Worm (Caenorhabditis elegans) whole organism, L4/young adult: Measurements from ENCODE around the gene srx-133.
A peak's percentile ranks its signal among the peaks of the same experiment; 100 is the strongest.

Source experiments
- W03F9.2 ChIP-seq: fragments of 150-350 bp; optimal IDR thresholded peaks from 2 replicates; lab custom pipeline; 2014; ENCODE audit warnings: missing biosample characterization, missing genetic modification characterization
- dao-5 ChIP-seq: sonication (generic microtip); optimal IDR thresholded peaks from 2 replicates; lab custom pipeline; 2016; ENCODE audit warnings: missing genotype, missing genetic modification characterization, moderate library complexity, missing compliant biosample characterization
- him-1 ChIP-seq: sonication (generic microtip); optimal IDR thresholded peaks from 2 replicates; lab custom pipeline; 2016; ENCODE audit warnings: missing genotype, missing genetic modification reagents, missing genetic modification characterization, missing compliant biosample characterization

srx-133 gene

DNA sequence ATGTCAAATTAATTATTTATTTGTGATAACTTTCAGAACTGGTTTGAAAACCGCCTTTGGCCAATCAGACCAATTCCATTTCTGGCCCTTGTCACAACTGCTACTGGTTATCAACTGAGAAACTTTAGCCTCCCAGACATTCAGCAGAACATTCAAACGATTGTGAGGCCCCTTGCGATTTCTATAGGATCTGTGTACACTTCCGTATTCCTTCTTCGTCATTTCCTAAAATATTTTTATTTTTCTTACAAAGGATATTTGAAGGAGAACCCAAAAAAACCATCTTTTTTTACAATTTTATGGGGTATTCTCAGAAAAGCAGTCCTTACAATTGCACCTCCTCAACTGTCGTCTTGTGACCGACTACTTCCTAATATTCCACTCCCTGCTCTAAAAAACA, 24.8 kb downstream of the srx-133 start:
- TF ChIP-seq dao-5 (tag; lab: Kevin White, UChicago) (no peak), him-1 (tag; lab: Kevin White, UChicago) (no peak), W03F9.2 (tag; lab: Kevin White, UChicago) (no peak)

DNA sequence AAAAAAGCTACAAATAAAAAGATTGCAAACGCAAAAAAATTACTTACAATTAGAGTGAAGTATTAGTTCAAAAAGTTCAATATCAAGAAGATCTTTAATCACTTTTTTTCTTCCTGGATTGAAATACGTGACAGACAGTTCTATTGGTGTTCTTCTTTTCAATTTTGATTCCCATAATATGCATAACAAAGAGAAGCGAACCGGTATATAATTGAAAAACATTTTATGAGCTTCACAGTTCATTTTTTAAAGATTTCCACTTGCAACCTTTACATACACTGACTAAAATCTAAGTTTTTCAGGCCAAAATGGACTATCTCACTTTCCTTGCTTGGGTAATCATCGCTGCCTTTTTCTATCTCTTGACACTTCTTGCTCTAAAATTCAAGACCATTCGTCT, 28.1 kb downstream of the srx-133 start, which contains the start of gene T22G5.1:
Gene T22G5.1, plus strand, starts transcription at position 301 of the 400 bp plus-strand sequence.
- TF ChIP-seq dao-5 (tag; lab: Kevin White, UChicago) (no peak), him-1 (tag; lab: Kevin White, UChicago) (no peak), W03F9.2 (tag; lab: Kevin White, UChicago) (no peak)

ce11 chrV:13878226-13878625, 29.7 kb downstream of the srx-133 start:
- TF ChIP-seq W03F9.2 (tag; lab: Kevin White, UChicago), result no peak
- TF ChIP-seq him-1 (tag; lab: Kevin White, UChicago), result no peak
- TF ChIP-seq dao-5 (tag; lab: Kevin White, UChicago), result no peak

DNA sequence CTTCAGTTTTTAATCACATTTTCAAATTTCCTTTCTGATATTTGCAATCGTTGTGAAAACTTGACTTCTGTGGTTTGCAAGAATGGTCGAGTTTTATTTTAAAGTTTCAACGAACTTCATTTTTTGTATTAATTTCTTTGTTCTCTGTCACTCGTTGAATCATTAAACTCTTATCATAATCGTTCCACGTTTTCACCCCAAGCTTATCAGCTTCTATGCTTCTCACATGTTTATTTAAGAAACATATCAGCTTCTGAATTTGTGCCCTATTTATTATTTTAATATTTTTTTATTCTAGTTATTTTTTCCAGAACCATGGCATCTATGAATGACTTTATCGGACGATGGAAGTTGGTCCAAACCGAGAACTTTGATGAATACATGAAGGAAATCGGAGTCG, 30.8 kb downstream of the srx-133 start, which contains the start of gene lbp-7:
Gene lbp-7, plus strand, starts transcription at position 312 of the 400 bp plus-strand sequence.
- no peak for TF ChIP-seq dao-5 (tag; lab: Kevin White, UChicago)
- TF ChIP-seq him-1 (tag; lab: Kevin White, UChicago), result no peak
- TF ChIP-seq W03F9.2 (tag; lab: Kevin White, UChicago), result no peak

DNA sequence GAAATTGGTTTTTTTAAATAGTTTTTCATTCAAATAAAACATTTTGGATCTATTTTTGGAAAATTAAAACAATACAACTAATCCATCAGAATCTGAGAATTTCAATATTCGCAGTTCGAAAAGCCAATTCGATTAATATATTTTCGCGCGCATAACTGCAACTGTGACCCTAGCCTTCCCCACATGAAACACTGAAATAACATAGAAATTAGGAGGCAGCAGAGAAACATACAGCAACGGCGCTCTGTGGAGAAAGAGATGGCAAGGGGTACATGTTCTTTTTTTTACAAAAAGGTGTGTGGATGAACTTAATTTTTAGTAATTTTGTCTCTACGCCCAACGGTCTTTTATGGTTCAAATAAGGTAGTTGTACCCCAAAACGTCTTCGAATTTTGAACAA, 31.7 kb downstream of the srx-133 start:
- TF ChIP-seq W03F9.2 (tag; lab: Kevin White, UChicago) (no peak), dao-5 (tag; lab: Kevin White, UChicago) (no peak), him-1 (tag; lab: Kevin White, UChicago) (no peak)

ce11 chrV:13880607-13881006, 32.1 kb downstream of the srx-133 start, which contains the start of gene T22G5.3:
T22G5.3 (plus strand) TSS chrV:13880907.
- no peak for TF ChIP-seq W03F9.2 (tag; lab: Kevin White, UChicago)

DNA sequence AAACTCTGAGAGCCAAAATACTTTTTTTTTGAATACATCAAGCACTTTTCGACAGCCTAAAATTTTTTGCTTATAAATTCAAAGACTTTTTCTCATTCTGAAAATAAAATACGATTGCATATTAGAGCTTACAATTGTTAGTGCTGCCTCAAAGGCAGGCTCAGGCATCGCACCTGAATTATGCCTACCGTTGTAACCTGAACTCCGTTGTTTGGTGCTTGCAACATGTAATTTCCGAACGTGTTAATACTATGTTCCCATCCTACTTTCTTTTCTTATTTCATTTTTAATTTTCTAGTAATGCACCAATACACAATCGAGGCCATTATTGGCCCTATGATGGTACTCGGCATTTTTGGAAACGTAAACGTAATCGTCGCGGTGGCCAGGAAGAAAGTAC, 38.9 kb downstream of the srx-133 start, which contains the start of gene srsx-19:
Gene srsx-19, plus strand, starts transcription at position 301 of the 400 bp plus-strand sequence.
- TF ChIP-seq dao-5 (tag; lab: Kevin White, UChicago) (no peak), W03F9.2 (tag; lab: Kevin White, UChicago) (no peak), him-1 (tag; lab: Kevin White, UChicago) (no peak)

- TF ChIP-seq W03F9.2 (tag; lab: Kevin White, UChicago), result no peak
- no peak for TF ChIP-seq dao-5 (tag; lab: Kevin White, UChicago)
- TF ChIP-seq him-1 (tag; lab: Kevin White, UChicago), result no peak
These were observed 41.0 kb downstream of the srx-133 start, which contains the start of gene spp-12 for ce11 chrV:13889516-13889915. spp-12 (plus strand) TSS chrV:13889816.

DNA sequence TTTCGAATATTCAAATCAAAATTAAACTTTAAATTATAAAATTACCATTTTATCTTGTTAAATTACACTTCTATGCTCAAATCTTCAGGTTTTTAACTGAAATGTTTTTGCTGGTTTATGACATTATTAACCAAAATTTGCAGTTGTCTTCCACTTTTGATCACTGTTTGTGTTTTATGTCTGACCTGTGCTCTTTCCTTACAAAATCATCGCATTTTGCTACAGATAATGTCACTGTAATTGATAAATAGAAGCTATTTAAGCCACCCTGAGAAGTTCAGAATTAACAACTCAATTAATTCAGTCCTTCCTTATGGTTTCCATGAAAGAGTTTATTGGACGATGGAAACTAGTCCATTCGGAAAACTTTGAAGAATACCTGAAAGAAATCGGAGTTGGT, 42.0 kb downstream of the srx-133 start, which contains the start of gene lbp-8:
Gene lbp-8, plus strand, starts transcription at position 301 of the 400 bp plus-strand sequence.
- TF ChIP-seq him-1 (tag; lab: Kevin White, UChicago) (no peak), dao-5 (tag; lab: Kevin White, UChicago) (no peak), W03F9.2 (tag; lab: Kevin White, UChicago) (no peak)

- TF ChIP-seq him-1 (tag; lab: Kevin White, UChicago), result no peak
- no peak for TF ChIP-seq dao-5 (tag; lab: Kevin White, UChicago)
- peak; percentile 12 for TF ChIP-seq W03F9.2 (tag; lab: Kevin White, UChicago)
These were observed 43.0 kb downstream of the srx-133 start for ce11 chrV:13891489-13891888.

- no peak for TF ChIP-seq dao-5 (tag; lab: Kevin White, UChicago)
- TF ChIP-seq him-1 (tag; lab: Kevin White, UChicago), result no peak
- TF ChIP-seq W03F9.2 (tag; lab: Kevin White, UChicago), result no peak
These were observed 44.2 kb downstream of the srx-133 start, which contains the start of gene sptl-3 for ce11 chrV:13892457-13893375. sptl-3 (plus strand) TSS chrV:13893325.

DNA sequence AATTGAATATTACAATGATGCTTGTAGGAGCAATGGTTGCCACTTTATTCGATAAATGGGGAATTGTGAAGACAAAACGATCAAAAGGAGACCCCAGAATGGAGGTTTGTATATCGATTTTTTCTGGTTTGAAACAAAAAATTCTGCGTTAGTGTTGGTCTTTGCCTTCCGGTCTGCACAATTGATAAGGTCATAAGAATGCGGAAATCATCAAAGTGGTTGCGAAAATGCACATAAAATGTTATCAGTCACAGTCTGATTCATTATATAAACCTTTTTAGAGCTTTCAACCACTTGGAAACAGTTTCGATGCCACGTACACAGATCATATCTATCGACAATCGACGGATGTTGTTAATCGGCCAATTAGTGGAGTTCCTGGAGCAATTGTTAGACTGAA, 45.1 kb downstream of the srx-133 start:
- TF ChIP-seq him-1 (tag; lab: Kevin White, UChicago) (no peak), dao-5 (tag; lab: Kevin White, UChicago) (no peak), W03F9.2 (tag; lab: Kevin White, UChicago) (no peak)

ce11 chrV:13898356-13898755, 49.9 kb downstream of the srx-133 start, which contains the start of gene cyp-35C1:
cyp-35C1 (minus strand) TSS chrV:13898487.
- TF ChIP-seq dao-5 (tag; lab: Kevin White, UChicago) (no peak), him-1 (tag; lab: Kevin White, UChicago) (no peak), W03F9.2 (tag; lab: Kevin White, UChicago) (no peak)
